Fruit fly (Drosophila melanogaster) whole organism, embryonic: Measurements from ENCODE around the gene beat-IIa.

ENCODE experiments used
- Blimp-1 ChIP-seq: fragments of 200-800 bp; sonication (Bioruptor generic); optimal IDR thresholded peaks from 3 replicates; lab custom pipeline; 2018; ENCODE audit warnings: missing biosample characterization, missing genetic modification characterization, mild to moderate bottlenecking, moderate library complexity, missing genetic modification reagents
- CG11695 ChIP-seq: fragments of 200-800 bp; sonication (Bioruptor generic); IDR thresholded peaks from 3 replicates; pipeline ENCODE4 v1.3.6; 2022; ENCODE audit warnings: missing biosample characterization, missing genetic modification characterization
- CG18619 ChIP-seq: fragments of 200-800 bp; sonication (Bioruptor generic); optimal IDR thresholded peaks from 3 replicates; lab custom pipeline; 2017; ENCODE audit warnings: missing biosample characterization, mild to moderate bottlenecking, missing genetic modification characterization
- CG2116 ChIP-seq: fragments of 200-800 bp; sonication (Bioruptor generic); optimal IDR thresholded peaks from 3 replicates; lab custom pipeline; 2018; ENCODE audit warnings: missing biosample characterization, mild to moderate bottlenecking, missing genetic modification characterization
- CG2120 ChIP-seq: fragments of 200-800 bp; sonication (Bioruptor generic); optimal IDR thresholded peaks from 3 replicates; lab custom pipeline; 2016; ENCODE audit warnings: missing biosample characterization, missing genetic modification characterization
- CG31365 ChIP-seq: fragments of 200-800 bp; sonication (Bioruptor generic); optimal IDR thresholded peaks from 2 replicates; lab custom pipeline; 2018; ENCODE audit warnings: missing biosample characterization, mild to moderate bottlenecking, missing genetic modification characterization
- Mrtf ChIP-seq: fragments of 200-800 bp; sonication (Bioruptor generic); IDR thresholded peaks from 3 replicates; pipeline ENCODE4 v1.3.6; 2022; ENCODE audit warnings: missing biosample characterization, missing genetic modification characterization
- cas ChIP-seq: fragments of 200-800 bp; sonication (Bioruptor generic); IDR thresholded peaks from 2 replicates; pipeline ENCODE4 v1.3.6; 2022; ENCODE audit warnings: missing biosample characterization, missing genetic modification characterization
- crol ChIP-seq: fragments of 200-800 bp; sonication (Bioruptor generic); IDR thresholded peaks from 2 replicates; pipeline ENCODE4 v1.3.6; 2022; ENCODE audit warnings: missing biosample characterization, missing genetic modification characterization
- eve ChIP-seq, 2 experiments: fragments of >200 bp; optimal IDR thresholded peaks; 2 replicates each; lab custom pipeline; 2017; ENCODE audit warnings: missing biosample characterization in 2 of 2, missing genetic modification characterization in 2 of 2
- pros ChIP-seq: fragments of 200-800 bp; sonication (Bioruptor generic); optimal IDR thresholded peaks from 3 replicates; lab custom pipeline; 2019; ENCODE audit warnings: missing biosample characterization, mild to moderate bottlenecking, missing genetic modification characterization, moderate library complexity
- ro ChIP-seq: fragments of 200-800 bp; sonication (Bioruptor generic); IDR thresholded peaks from 2 replicates; pipeline ENCODE4 v1.3.6; 2022; ENCODE audit warnings: missing biosample characterization, missing genetic modification characterization

DNA sequence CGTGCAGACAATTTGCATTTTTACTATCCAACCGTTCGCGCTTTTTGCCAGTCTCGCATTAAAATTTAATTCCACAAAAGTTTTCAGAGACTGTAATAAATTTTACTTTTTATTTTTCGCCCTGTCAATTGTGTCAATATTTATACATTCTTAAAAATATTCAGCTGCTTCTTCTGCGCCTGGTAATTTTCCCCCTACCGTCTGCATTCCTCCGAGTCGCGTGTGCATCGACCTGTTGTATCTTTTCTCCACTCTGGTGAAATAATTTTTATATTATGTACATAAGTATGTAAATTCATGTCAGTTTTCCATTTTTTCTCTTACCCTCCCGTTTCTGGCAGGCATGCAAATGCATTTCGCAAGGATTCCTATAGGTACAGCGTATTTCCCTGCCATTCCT lies 37.3 kb upstream of the beat-IIa start, which contains the start of gene CG34279:
- TF ChIP-seq CG31365 (tag; lab: Kevin White, UChicago) (no peak), CG2120 (GFP tag; lab: Kevin White, UChicago) (no peak), CG2116 (GFP tag; lab: Kevin White, UChicago) (no peak), Mrtf (GFP tag; lab: Robert Waterston, UW) (no peak), pros (no peak), ro (GFP tag; lab: Robert Waterston, UW) (no peak), Blimp-1 (GFP tag; lab: Kevin White, UChicago) (no peak), crol (GFP tag; lab: Robert Waterston, UW) (no peak), cas (GFP tag; lab: Robert Waterston, UW) (no peak), CG18619 (GFP tag; lab: Kevin White, UChicago) (no peak), CG11695 (GFP tag; lab: Robert Waterston, UW) (no peak), eve (GFP tag; optimal IDR thresholded peaks at IDR 0.05; lab: Kevin White, UChicago) (no peak)
